Worm (Caenorhabditis elegans): ENCODE measurements around the gene F59F5.5.

The F59F5.5 gene

DNA sequence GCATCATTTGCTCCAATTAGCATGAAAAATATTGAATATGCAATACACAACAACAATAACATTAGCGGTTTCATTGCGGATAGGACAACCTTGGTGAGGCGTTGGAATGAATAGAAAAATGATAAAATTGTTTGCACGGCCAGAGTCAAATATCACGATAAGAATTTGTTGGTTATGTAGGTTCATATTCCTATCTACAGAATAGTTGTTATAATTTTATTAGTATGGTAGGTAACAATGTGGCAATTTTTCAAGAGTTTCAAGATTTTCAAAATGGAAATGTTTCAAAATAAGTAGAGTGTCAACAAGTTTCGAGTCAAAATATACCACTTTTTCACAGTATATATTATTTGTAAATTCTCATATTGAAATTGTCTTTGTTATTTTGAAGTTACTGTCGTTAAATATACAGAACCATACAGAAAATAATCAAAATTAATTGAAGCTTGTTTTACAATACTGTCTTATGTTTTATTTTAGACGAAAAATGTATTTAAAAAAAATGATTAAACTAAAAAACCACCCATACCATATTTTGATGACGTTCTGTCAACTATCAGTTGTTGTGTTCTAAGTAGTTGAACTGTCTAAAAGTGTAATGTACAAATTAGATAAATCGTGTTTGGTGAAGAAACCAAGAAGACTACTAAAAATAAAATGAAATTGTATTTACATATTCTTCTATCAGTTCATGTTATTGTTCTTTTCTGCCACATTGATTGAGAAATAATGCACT, 3.3 kb upstream of the F59F5.5 start, which contains the start of the genes F59F5.3 and F59F5.4:
Gene F59F5.3 (minus strand): TSS at position 101 of the 736 bp plus-strand sequence.
Gene F59F5.4 (plus strand): TSS at position 686 of the 736 bp plus-strand sequence.
- TF ChIP-seq unc-62 (GFP tag; optimal IDR thresholded peaks at IDR 0.05) = no peak

DNA sequence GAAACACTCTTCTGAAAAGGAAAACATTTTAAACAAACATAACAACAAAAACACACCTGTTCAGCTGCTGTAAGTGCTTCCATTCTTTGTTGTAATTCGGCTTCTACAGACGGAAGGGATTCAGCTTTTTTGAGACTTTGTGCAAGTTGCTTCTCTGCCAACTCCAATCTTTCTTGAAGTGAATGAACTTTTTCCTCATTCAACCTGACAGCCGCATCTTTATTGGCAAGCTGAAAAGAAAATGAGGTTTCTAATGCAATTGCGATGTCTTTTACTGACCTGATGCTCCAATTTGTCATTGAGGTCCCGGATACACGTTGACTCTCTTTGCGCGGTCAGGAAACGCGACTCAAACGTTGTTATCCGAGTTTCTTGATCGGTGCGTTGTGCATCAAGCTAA, 7.2 kb downstream of the F59F5.5 start:
- TF ChIP-seq unc-62 (GFP tag; optimal IDR thresholded peaks at IDR 0.05) = no peak

DNA sequence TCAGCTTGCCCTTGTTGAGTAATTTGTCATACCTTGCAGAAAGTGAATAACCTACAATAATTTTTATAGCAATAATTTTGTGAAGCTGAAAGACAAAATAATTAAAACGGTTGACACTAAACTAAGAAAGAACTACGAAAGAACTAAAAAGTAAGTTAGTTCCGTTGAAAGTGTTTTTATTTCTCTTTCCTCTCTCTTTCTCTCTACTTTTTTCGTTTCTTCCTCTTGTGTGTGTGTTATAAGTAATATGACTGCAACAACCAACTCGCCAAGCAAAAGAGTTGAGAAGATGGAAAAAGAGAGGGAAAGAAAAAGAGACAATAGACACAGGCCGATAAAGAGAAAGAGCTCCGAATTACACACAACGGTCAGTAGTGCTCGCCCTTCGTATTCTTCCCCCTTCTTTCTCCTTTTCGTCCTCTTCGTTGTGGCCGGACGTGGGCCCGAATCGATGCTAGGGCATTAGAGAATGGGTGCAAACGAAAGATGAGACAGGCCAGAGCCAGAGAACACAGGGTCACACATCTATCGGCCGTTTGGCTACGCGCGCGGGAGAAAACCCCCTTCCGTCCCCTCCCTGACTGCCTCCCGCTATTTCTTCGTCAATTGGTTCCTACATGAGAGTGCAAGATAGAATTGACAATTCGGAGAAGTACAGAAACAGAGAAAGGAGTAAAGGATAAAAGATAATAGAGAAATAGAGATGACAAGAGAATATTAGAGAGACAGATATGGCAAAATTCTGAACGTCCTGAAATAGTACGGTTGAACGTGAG, 9.6 kb downstream of the F59F5.5 start, which contains the start of gene syd-2:
Gene syd-2 (minus strand): TSS at position 51 of the 776 bp plus-strand sequence.
- TF ChIP-seq unc-62 (GFP tag; optimal IDR thresholded peaks at IDR 0.05) = no peak

DNA sequence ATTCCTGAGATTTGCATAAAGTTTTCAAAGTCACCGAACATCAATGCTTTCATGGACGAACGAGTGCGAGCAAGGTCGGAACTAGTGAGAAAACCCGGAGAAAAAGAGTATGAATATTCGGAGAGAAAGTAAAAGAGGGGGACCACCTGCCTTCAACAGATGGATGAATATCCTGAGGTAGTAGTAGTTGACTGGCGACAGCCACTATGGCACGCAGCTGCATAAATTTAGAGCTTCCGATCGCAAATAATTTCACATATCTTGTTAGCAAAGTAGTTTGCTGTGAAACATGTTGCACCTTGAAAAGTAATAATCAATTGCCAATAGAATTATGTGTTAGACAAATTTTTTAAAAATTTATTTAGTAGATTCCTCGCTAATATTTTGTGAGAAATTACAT, 10.9 kb downstream of the F59F5.5 start:
- no peak for TF ChIP-seq unc-62 (GFP tag; optimal IDR thresholded peaks at IDR 0.05)

DNA sequence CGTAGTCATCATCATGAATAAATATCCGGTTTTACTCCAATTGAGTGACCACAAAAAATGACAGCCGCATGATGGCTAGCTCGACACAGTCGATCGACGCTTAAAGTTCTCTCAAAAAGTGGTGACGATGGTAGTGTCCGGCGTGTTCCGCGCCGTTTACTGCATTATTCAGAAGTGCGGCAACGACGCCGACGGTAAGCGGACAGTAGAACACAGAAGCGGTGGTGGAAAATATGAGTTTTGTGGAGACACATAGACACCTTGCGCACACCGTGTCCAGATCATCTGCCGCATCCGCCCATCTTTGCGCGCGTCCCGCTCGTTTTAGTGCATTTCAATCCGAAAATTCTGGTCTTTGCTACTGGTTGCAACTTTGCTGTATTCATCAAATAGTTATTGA, 13.4 kb downstream of the F59F5.5 start, which contains the start of gene F59F5.7:
Gene F59F5.7 (plus strand): TSS at position 301 of the 400 bp plus-strand sequence.
- TF ChIP-seq unc-62 (GFP tag; optimal IDR thresholded peaks at IDR 0.05) = no peak

DNA sequence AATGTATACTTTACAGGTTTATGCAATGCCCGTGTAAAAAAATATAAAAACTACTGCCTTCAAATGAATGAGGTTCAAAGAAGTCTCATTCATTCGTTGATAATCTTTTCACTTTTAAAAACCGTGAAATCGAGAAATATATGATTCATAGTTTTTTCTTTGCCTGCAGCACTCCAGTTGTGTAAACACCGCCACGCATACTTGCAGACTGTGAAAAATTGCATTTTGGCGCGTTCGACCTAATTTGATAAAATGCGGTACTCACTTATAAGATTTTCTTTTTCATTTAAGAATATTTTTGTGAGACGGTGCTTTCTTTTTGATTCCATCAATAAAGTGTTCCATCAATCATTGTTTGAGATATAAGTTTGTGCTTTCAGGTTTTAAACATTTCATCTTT, 21.0 kb downstream of the F59F5.5 start:
- no peak for TF ChIP-seq unc-62 (GFP tag; optimal IDR thresholded peaks at IDR 0.05)

DNA sequence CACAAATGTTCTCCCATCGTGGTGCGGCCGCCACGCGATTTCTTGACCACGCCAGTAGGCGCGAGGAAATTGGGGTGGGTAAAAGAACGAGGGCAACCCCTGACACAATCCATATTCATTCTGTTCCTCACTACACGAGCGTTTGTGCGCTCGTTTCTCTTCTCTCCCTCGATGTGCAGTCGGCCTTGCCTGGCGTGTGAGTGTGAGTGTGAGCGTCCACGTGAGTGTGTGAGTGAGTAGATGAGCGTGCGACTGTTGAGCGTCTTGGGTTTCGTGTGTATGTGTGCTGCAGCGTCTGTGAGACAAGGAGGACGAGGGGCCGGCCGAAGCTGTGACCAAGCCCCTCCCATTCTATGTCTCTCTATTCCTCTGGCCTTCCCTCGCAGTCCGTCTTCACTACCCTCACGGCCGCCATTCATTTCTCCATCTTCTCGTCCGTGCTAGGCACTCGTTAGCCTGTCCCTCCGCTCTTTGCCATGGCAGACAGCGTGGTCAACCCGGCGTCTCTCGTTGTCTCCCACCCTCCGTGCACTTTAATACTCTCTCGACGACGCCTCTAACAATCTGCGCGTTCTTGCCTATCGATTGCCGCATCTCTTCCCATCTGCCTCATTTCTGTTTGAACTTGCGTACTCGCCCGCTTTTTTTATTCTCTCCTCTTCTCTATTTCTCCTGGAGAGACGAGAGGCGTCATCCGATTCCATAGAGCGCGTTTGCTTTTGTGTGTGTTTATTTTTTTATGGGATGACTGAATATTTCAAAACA, 22.8 kb downstream of the F59F5.5 start:
- TF ChIP-seq unc-62 (GFP tag; optimal IDR thresholded peaks at IDR 0.05) = peak; percentile 41

DNA sequence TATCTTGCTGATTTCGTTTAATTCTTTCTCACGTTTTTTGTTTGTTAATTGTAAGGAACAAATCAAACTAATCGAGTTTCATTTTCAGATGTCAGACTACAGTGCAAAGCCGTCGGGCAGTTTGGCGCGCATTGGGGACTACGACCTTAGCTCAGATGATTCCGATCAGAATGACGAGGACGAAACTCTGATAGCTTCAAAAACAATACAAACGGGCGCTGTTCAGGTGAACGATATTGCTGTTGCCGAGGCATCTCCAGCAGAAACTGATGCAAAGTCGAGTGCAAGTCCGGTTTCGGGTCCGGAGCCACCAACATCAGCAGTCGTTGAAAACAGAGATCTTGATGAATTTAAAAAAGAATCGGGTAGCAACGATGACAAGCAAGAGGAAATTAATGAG, 23.4 kb downstream of the F59F5.5 start, which contains the start of gene bet-2:
Gene bet-2 (plus strand): TSS at position 89 of the 400 bp plus-strand sequence.
- no peak for TF ChIP-seq unc-62 (GFP tag; optimal IDR thresholded peaks at IDR 0.05)

DNA sequence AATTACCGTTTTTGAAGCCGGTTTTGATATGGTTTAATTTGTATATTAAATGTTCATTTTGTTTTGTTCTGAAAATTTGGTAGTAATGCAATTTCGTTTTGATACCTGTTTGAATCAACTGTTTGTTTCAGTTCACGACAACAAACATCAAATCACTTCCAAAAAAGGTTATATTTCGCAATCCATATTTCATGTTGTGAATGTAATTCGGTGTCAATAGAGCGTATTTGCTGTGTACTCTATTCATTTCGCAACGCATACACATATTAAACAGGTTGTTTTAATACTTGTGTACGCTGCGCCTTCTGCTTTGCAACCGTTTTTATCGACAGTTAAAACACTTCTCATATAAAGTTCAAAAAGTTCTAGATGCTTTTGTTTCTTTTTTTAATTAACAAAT, 30.6 kb downstream of the F59F5.5 start:
- TF ChIP-seq unc-62 (GFP tag; optimal IDR thresholded peaks at IDR 0.05) = no peak

DNA sequence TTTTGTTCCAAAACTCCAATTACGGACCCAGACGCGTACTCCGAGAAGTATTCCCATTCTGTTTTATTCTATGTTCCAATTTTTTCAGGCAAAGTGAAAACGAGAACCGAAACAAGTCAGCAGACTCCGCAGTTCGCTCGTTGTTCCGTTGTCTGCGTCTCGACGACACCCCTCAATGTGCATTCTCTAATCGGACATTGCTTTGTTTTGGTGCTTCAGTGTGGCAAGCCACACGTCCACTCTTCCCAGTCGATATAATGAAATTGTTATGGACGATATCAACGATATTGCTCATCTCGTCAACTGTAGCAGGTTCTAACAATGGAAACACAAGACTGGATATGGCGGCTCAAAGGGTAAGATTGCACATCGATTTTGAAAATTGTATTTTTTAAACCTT, 31.1 kb downstream of the F59F5.5 start, which contains the start of gene nhx-5:
Gene nhx-5 (plus strand): TSS at position 82 of the 400 bp plus-strand sequence.
- TF ChIP-seq unc-62 (GFP tag; optimal IDR thresholded peaks at IDR 0.05) = no peak

DNA sequence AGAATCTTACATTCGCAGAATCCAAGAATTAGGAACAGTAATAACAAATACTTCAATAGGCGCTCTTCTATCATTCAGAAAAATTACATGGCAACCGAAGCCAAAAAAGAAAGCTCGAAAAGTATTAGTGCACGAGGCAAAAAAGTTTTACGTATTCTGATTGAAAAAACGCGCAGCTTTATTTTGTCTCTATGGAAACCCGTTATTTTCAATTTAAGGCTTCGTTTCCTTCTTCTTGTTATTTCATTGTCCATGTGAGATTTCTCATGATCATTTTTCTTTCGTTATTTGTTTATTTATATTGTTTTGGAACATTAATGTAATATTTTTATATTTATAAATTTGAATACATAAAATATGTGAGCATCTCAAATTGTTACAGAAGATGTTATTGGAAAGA, 43.6 kb downstream of the F59F5.5 start, which contains the start of gene F57C7.4:
Gene F57C7.4 (minus strand): TSS at position 101 of the 400 bp plus-strand sequence.
- no peak for TF ChIP-seq unc-62 (GFP tag; optimal IDR thresholded peaks at IDR 0.05)

DNA sequence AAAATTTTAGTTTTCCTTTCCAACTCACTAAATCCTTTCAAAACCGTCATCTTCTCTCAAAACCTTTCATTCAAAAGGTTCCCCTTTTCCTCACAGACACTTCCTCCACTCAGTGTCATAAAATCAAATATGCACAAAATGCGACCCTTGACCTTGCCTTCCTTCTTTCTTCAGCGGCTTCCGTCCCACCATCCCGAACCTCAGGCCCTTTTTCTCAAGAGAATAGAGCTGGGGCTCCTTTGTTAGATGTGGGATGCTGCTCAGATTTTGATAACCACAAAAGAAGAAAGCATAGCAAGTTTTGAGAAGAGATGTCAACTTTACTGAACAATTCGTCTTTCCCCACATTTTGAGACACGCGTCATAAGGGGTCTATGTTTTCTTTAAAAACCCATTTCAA, 45.0 kb downstream of the F59F5.5 start:
- no peak for TF ChIP-seq unc-62 (GFP tag; optimal IDR thresholded peaks at IDR 0.05)

DNA sequence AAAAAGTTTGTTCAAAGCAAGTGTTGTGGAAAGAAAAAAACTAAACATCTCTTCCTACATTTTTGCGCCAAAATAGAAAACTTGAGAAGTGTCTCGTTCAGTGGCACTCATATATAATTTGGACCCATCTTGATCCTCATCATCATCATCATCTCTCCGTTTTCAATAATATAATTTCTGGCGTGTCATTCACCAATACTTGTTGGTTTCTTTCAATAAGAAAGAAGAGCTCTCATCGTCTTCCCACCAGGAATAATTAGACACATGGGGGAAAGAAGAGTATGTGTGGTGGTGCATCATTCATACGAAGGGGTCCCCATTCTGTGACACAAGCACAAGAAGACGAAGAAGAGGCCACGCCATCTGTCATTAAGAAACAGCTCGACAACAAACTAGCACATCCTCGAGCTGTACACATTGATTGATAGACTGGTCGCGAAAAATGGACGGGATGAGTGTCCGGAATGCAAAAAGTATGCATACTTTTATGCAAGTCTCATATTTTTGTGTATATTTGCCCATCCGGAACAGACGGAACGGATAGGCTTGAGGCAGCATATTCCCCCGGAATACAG, 45.5 kb downstream of the F59F5.5 start:
- TF ChIP-seq unc-62 (GFP tag; optimal IDR thresholded peaks at IDR 0.05) = no peak

DNA sequence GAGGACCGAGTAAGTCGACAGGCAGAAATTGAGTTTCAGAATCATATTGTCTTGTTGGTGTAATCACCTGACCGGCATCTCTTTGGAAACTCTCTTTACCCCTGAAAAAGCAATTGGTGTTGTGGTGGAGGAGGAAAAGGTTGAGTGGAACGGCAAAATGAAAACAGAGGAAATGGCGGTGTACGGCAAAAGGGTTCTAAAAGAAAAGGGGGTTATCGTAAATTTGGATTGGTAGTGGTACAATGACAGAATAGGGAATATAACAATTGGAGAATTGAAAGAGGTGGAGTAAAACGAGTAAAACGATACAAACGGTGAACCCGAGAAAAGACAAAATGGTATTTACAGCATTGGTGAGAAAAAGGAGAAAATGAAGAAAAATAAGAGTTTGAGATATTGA, 47.4 kb downstream of the F59F5.5 start, which contains the start of gene sdn-1:
Gene sdn-1 (minus strand): TSS at position 101 of the 400 bp plus-strand sequence.
- TF ChIP-seq unc-62 (GFP tag; optimal IDR thresholded peaks at IDR 0.05) = no peak

DNA sequence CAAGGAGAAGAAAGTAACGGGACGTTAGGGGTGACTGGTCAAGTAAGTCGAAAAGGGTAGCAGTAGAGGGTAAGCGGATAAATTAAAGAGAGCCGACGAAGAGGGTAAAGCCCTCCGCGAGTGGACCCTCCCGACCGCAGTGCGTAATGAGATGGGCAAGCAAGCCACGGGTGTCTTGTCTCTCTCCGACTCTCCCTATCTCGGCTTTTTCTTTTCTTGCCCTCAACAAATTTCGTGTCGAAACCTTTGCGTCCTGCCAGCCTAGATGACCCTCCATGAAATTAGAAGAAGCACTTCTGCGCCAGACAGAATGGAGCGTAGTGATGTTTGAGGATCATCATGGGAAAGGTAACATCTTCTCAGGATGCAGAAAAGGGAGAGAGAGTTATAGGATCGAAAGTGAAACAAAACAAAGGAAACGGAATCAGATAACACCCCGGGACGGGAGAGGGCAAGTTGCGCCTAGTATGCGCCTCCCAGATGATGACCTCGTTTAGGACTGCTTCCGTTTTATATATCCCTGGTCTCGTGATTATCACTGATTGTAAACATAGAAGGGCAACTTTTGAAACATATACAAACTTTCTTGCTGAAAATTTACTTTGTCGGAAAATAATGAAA, 48.0 kb downstream of the F59F5.5 start:
- no peak for TF ChIP-seq unc-62 (GFP tag; optimal IDR thresholded peaks at IDR 0.05)
